Fruit fly (Drosophila melanogaster) ovary, adult (tissue): ENCODE data around the gene Mhcl.

ENCODE experiments used
- CG17801 ChIP-seq: fragments of 200-800 bp; optimal IDR thresholded peaks from 2 replicates; lab custom pipeline; 2019; ENCODE audit warnings: missing biosample characterization, mild to moderate bottlenecking, missing genetic modification characterization, moderate library complexity; ENCODE audit not compliant: partially characterized antibody

The Mhcl gene

dm6 chr3R:16046030-16046429 is 52.5 kb downstream of the Mhcl start, which contains the start of gene Jhbp5:
Gene Jhbp5 (minus strand): TSS chr3R:16046130.
- TF ChIP-seq CG17801 (GFP tag; lab: Kevin White, UChicago), result no peak

dm6 chr3R:16042900-16043548 is 55.5 kb downstream of the Mhcl start, which contains the start of gene Jhbp4:
Gene Jhbp4 (plus strand): TSS chr3R:16043498.
- TF ChIP-seq CG17801 (GFP tag; lab: Kevin White, UChicago), result no peak

- TF ChIP-seq CG17801 (GFP tag; lab: Kevin White, UChicago), result no peak
Measured at dm6 chr3R:16042137-16042899, 56.2 kb downstream of the Mhcl start.

dm6 chr3R:16040925-16041324 is 57.6 kb downstream of the Mhcl start:
- no peak for TF ChIP-seq CG17801 (GFP tag; lab: Kevin White, UChicago)

dm6 chr3R:16039557-16039956 is 59.0 kb downstream of the Mhcl start:
- TF ChIP-seq CG17801 (GFP tag; lab: Kevin White, UChicago), result no peak

- no peak for TF ChIP-seq CG17801 (GFP tag; lab: Kevin White, UChicago)
Measured at dm6 chr3R:16038049-16038448, 60.5 kb downstream of the Mhcl start.

dm6 chr3R:16034186-16034585 is 64.4 kb downstream of the Mhcl start:
- TF ChIP-seq CG17801 (GFP tag; lab: Kevin White, UChicago), result no peak

- no peak for TF ChIP-seq CG17801 (GFP tag; lab: Kevin White, UChicago)
Measured at dm6 chr3R:16033727-16034126, 64.8 kb downstream of the Mhcl start.

- TF ChIP-seq CG17801 (GFP tag; lab: Kevin White, UChicago), result no peak
Measured at dm6 chr3R:16030445-16030844, 68.1 kb downstream of the Mhcl start.

dm6 chr3R:16029584-16029983 is 69.0 kb downstream of the Mhcl start:
- TF ChIP-seq CG17801 (GFP tag; lab: Kevin White, UChicago), result no peak

- TF ChIP-seq CG17801 (GFP tag; lab: Kevin White, UChicago), result no peak
Measured at dm6 chr3R:16028651-16029050, 69.9 kb downstream of the Mhcl start.

dm6 chr3R:16025587-16026223 is 72.9 kb downstream of the Mhcl start, which contains the start of gene pnr:
Gene pnr (plus strand): TSS chr3R:16026079.
- TF ChIP-seq CG17801 (GFP tag; lab: Kevin White, UChicago), result peak; percentile 9

dm6 chr3R:16024110-16024509 is 74.5 kb downstream of the Mhcl start:
- TF ChIP-seq CG17801 (GFP tag; lab: Kevin White, UChicago), result no peak

- no peak for TF ChIP-seq CG17801 (GFP tag; lab: Kevin White, UChicago)
Measured at dm6 chr3R:16023627-16024026, 74.9 kb downstream of the Mhcl start.

dm6 chr3R:16022005-16022404 is 76.6 kb downstream of the Mhcl start:
- no peak for TF ChIP-seq CG17801 (GFP tag; lab: Kevin White, UChicago)
